Worm (Caenorhabditis elegans) whole organism, young adult: ENCODE results near the gene C01G10.17.

Experiments
- B0336.3 ChIP-seq: fragments of 200-800 bp; sonication (Bioruptor generic); IDR thresholded peaks from 2 replicates; pipeline ENCODE4 v1.3.6; 2022; ENCODE audit warnings: missing genetic modification characterization, missing compliant biosample characterization
- D2030.7 ChIP-seq: fragments of 200-800 bp; sonication (Bioruptor generic); IDR thresholded peaks from 2 replicates; pipeline ENCODE4 v1.3.6; 2022; ENCODE audit warnings: missing genetic modification reagents, missing genetic modification characterization, missing compliant biosample characterization
- F22D6.2 ChIP-seq: sonication (generic microtip); optimal IDR thresholded peaks from 2 replicates; lab custom pipeline; 2016; ENCODE audit warnings: mild to moderate bottlenecking, missing genetic modification characterization, missing compliant biosample characterization
- F37B4.10 ChIP-seq: fragments of 200-800 bp; sonication (Bioruptor generic); IDR thresholded peaks from 2 replicates; pipeline ENCODE4 v1.3.6; 2022; ENCODE audit warnings: missing genetic modification characterization, missing compliant biosample characterization
- F49E8.2 ChIP-seq: sonication (generic microtip); optimal IDR thresholded peaks from 3 replicates; lab custom pipeline; 2017; ENCODE audit warnings: missing genetic modification characterization, mild to moderate bottlenecking, missing compliant biosample characterization, antibody characterized with exemption, moderate library complexity; ENCODE audit not compliant: insufficient read depth
- K11D2.4 ChIP-seq: fragments of 200-800 bp; sonication (Bioruptor generic); IDR thresholded peaks from 2 replicates; pipeline ENCODE4 v1.3.6; 2022; ENCODE audit warnings: missing genetic modification reagents, missing genetic modification characterization, missing compliant biosample characterization
- T26A5.8 ChIP-seq: sonication (generic microtip); optimal IDR thresholded peaks from 2 replicates; lab custom pipeline; 2016; ENCODE audit warnings: missing genetic modification characterization, missing compliant biosample characterization
- ZK185.1 ChIP-seq: sonication (generic microtip); optimal IDR thresholded peaks from 2 replicates; lab custom pipeline; 2016; ENCODE audit warnings: mild to moderate bottlenecking, missing genetic modification characterization, missing compliant biosample characterization; ENCODE audit not compliant: poor library complexity, severe bottlenecking
- akir-1 ChIP-seq: fragments of 200-800 bp; sonication (Bioruptor generic); optimal IDR thresholded peaks from 2 replicates; lab custom pipeline; 2018; ENCODE audit warnings: mild to moderate bottlenecking, missing genetic modification characterization, moderate library complexity, missing compliant biosample characterization
- atf-7 ChIP-seq: sonication (generic microtip); optimal IDR thresholded peaks from 2 replicates; lab custom pipeline; 2017; ENCODE audit warnings: mild to moderate bottlenecking, missing genetic modification characterization, missing compliant biosample characterization
- attf-3 ChIP-seq: fragments of 200-800 bp; sonication (Bioruptor generic); conservative IDR thresholded peaks from 2 replicates; pipeline ENCODE4 v1.3.6; 2022; ENCODE audit warnings: missing genetic modification reagents, missing genetic modification characterization, missing compliant biosample characterization
- attf-6 ChIP-seq: fragments of 200-800 bp; sonication (Bioruptor generic); IDR thresholded peaks from 2 replicates; pipeline ENCODE4 v1.3.6; 2022; ENCODE audit warnings: missing genetic modification reagents, missing genetic modification characterization, missing compliant biosample characterization
- bed-1 ChIP-seq: fragments of 200-800 bp; sonication (Bioruptor generic); IDR thresholded peaks from 2 replicates; pipeline ENCODE4 v1.3.6; 2022; ENCODE audit warnings: missing genetic modification reagents, missing genetic modification characterization, missing compliant biosample characterization
- bed-2 ChIP-seq: fragments of 200-800 bp; sonication (Bioruptor generic); IDR thresholded peaks from 2 replicates; pipeline ENCODE4 v1.3.6; 2022; ENCODE audit warnings: missing genetic modification reagents, missing genetic modification characterization, missing compliant biosample characterization
- ceh-100 ChIP-seq: fragments of 200-800 bp; sonication (Bioruptor generic); IDR thresholded peaks from 2 replicates; pipeline ENCODE4 v1.3.6; 2022; ENCODE audit warnings: missing genetic modification reagents, missing genetic modification characterization, missing compliant biosample characterization
- ceh-40 ChIP-seq: fragments of 200-800 bp; sonication (Bioruptor generic); IDR thresholded peaks from 2 replicates; pipeline ENCODE4 v1.3.6; 2022; ENCODE audit warnings: missing genetic modification characterization, missing compliant biosample characterization
- ceh-58 ChIP-seq: fragments of 200-800 bp; sonication (Bioruptor generic); IDR thresholded peaks from 2 replicates; pipeline ENCODE4 v1.3.6; 2022; ENCODE audit warnings: missing genetic modification characterization, missing compliant biosample characterization
- ceh-91 ChIP-seq: fragments of 200-800 bp; sonication (Bioruptor generic); IDR thresholded peaks from 2 replicates; pipeline ENCODE4 v1.3.6; 2022; ENCODE audit warnings: missing genetic modification reagents, missing genetic modification characterization, missing compliant biosample characterization
- chd-7 ChIP-seq: sonication (generic microtip); optimal IDR thresholded peaks from 2 replicates; lab custom pipeline; 2016; ENCODE audit warnings: mild to moderate bottlenecking, missing genetic modification characterization, moderate library complexity, missing compliant biosample characterization
- efl-1 ChIP-seq: fragments of 150-350 bp; optimal IDR thresholded peaks from 2 replicates; lab custom pipeline; 2014; ENCODE audit warnings: missing biosample characterization, missing genetic modification reagents, missing genetic modification characterization
- ekl-4 ChIP-seq: fragments of 200-800 bp; sonication (Bioruptor generic); IDR thresholded peaks from 2 replicates; pipeline ENCODE4 v1.3.6; 2022; ENCODE audit warnings: missing genetic modification reagents, missing genetic modification characterization, missing compliant biosample characterization
- hlh-12 ChIP-seq: sonication (generic microtip); optimal IDR thresholded peaks from 2 replicates; lab custom pipeline; 2016; ENCODE audit warnings: missing genetic modification characterization, missing compliant biosample characterization
- hlh-26 ChIP-seq: fragments of 200-800 bp; sonication (Bioruptor generic); conservative IDR thresholded peaks from 2 replicates; pipeline ENCODE4 v1.3.6; 2022; ENCODE audit warnings: missing genetic modification reagents, missing genetic modification characterization, missing compliant biosample characterization
- hsf-1 ChIP-seq: fragments of 200-800 bp; sonication (Bioruptor generic); IDR thresholded peaks from 2 replicates; pipeline ENCODE4 v1.3.6; 2022; ENCODE audit warnings: missing genetic modification reagents, missing genetic modification characterization, missing compliant biosample characterization
- lsl-1 ChIP-seq: fragments of 200-800 bp; sonication (Bioruptor generic); optimal IDR thresholded peaks from 2 replicates; lab custom pipeline; 2018; ENCODE audit warnings: mild to moderate bottlenecking, missing genetic modification characterization, moderate library complexity, missing compliant biosample characterization
- lsy-27 ChIP-seq: sonication (generic microtip); optimal IDR thresholded peaks from 2 replicates; lab custom pipeline; 2017; ENCODE audit warnings: missing genetic modification characterization, mild to moderate bottlenecking, missing compliant biosample characterization, antibody characterized with exemption, missing genotype, borderline replicate concordance; ENCODE audit not compliant: insufficient read depth
- madf-10 ChIP-seq: sonication (generic microtip); optimal IDR thresholded peaks from 2 replicates; lab custom pipeline; 2016; ENCODE audit warnings: mild to moderate bottlenecking, missing genetic modification characterization, missing compliant biosample characterization
- madf-8 ChIP-seq: fragments of 200-800 bp; sonication (Bioruptor generic); conservative IDR thresholded peaks from 2 replicates; pipeline ENCODE4 v1.3.6; 2022; ENCODE audit warnings: missing genetic modification reagents, missing genetic modification characterization, missing compliant biosample characterization
- mes-4 ChIP-seq: sonication (generic microtip); optimal IDR thresholded peaks from 2 replicates; lab custom pipeline; 2016; ENCODE audit warnings: missing genotype, missing genetic modification characterization, missing compliant biosample characterization
- mxl-1 ChIP-seq: sonication (generic microtip); optimal IDR thresholded peaks from 2 replicates; lab custom pipeline; 2016; ENCODE audit warnings: missing genetic modification characterization, missing compliant biosample characterization
- nfya-1 ChIP-seq: sonication (generic microtip); optimal IDR thresholded peaks from 2 replicates; lab custom pipeline; 2017; ENCODE audit warnings: antibody characterized with exemption, missing compliant biosample characterization, missing genetic modification characterization, borderline replicate concordance; ENCODE audit not compliant: insufficient read depth
- nhr-120 ChIP-seq: fragments of 200-800 bp; sonication (Bioruptor generic); IDR thresholded peaks from 2 replicates; pipeline ENCODE4 v1.3.6; 2022; ENCODE audit warnings: missing genetic modification characterization, missing compliant biosample characterization
- nhr-27 ChIP-seq: fragments of 200-800 bp; sonication (Bioruptor generic); optimal IDR thresholded peaks from 2 replicates; lab custom pipeline; 2018; ENCODE audit warnings: mild to moderate bottlenecking, missing genetic modification characterization, moderate library complexity, missing compliant biosample characterization
- pha-4 ChIP-seq: fragments of 150-350 bp; sonication (generic microtip); optimal IDR thresholded peaks from 2 replicates; lab custom pipeline; 2014; ENCODE audit warnings: missing biosample characterization, missing genetic modification reagents, missing genetic modification characterization
- repo-1 ChIP-seq: sonication (generic microtip); optimal IDR thresholded peaks from 2 replicates; lab custom pipeline; 2017; ENCODE audit warnings: mild to moderate bottlenecking, missing genetic modification characterization, missing compliant biosample characterization
- rpc-1 ChIP-seq, 2 experiments: fragments of 150-350 bp in 1 of 2; sonication (generic microtip) in 1 of 2; optimal IDR thresholded peaks; 2 replicates each; lab custom pipeline; 2014 to 2018; ENCODE audit warnings: missing biosample characterization in 1 of 2, missing genetic modification characterization in 1 of 2, missing genetic modification reagents in 1 of 2, missing genotype in 1 of 2
- sdz-38 ChIP-seq: sonication (generic microtip); optimal IDR thresholded peaks from 2 replicates; lab custom pipeline; 2016; ENCODE audit warnings: missing genotype, missing genetic modification characterization, missing compliant biosample characterization
- snpc-1.3 ChIP-seq: sonication (generic microtip); optimal IDR thresholded peaks from 2 replicates; lab custom pipeline; 2017; ENCODE audit warnings: missing genetic modification characterization, mild to moderate bottlenecking, missing compliant biosample characterization, antibody characterized with exemption, moderate library complexity, missing genotype, missing genetic modification reagents; ENCODE audit not compliant: insufficient read depth
- snpc-3.4 ChIP-seq: sonication (generic microtip); optimal IDR thresholded peaks from 2 replicates; lab custom pipeline; 2017; ENCODE audit warnings: missing genetic modification characterization, mild to moderate bottlenecking, missing compliant biosample characterization, antibody characterized with exemption, moderate library complexity, missing genotype, missing genetic modification reagents
- snpc-4 ChIP-seq, 5 experiments: fragments of 150-350 bp in 1 of 5; sonication (generic microtip) in 4 of 5; optimal IDR thresholded peaks; 2 replicates each; lab custom pipeline; 2014 to 2018; ENCODE audit warnings: missing genetic modification characterization in 5 of 5, missing biosample characterization in 3 of 5, antibody characterized with exemption in 2 of 5, mild to moderate bottlenecking in 2 of 5, missing compliant biosample characterization in 2 of 5, missing genotype in 2 of 5, moderate library complexity in 2 of 5, missing genetic modification reagents in 1 of 5
- sptf-2 ChIP-seq: fragments of 200-800 bp; sonication (Bioruptor generic); optimal IDR thresholded peaks from 2 replicates; lab custom pipeline; 2018; ENCODE audit warnings: mild to moderate bottlenecking, missing genetic modification characterization, missing compliant biosample characterization
- tbp1 ChIP-seq: fragments of 200-800 bp; sonication (Bioruptor generic); optimal IDR thresholded peaks from 2 replicates; lab custom pipeline; 2018; ENCODE audit warnings: mild to moderate bottlenecking, missing genetic modification characterization, missing compliant biosample characterization
- unc-130 ChIP-seq: sonication (generic microtip); optimal IDR thresholded peaks from 2 replicates; lab custom pipeline; 2016; ENCODE audit warnings: missing genetic modification reagents, missing genetic modification characterization, missing compliant biosample characterization
- zfh-2 ChIP-seq: fragments of 200-800 bp; sonication (Bioruptor generic); conservative IDR thresholded peaks from 2 replicates; pipeline ENCODE4 v1.3.6; 2022; ENCODE audit warnings: missing genetic modification reagents, missing genetic modification characterization, missing compliant biosample characterization
- zim-3 ChIP-seq: sonication (generic microtip); optimal IDR thresholded peaks from 2 replicates; lab custom pipeline; 2017; ENCODE audit warnings: mild to moderate bottlenecking, missing genetic modification characterization, moderate library complexity, missing compliant biosample characterization
- ztf-18 ChIP-seq: sonication (generic microtip); optimal IDR thresholded peaks from 2 replicates; lab custom pipeline; 2016; ENCODE audit warnings: missing genotype, mild to moderate bottlenecking, missing genetic modification characterization, missing compliant biosample characterization
- ztf-3 ChIP-seq: fragments of 200-800 bp; sonication (Bioruptor generic); optimal IDR thresholded peaks from 2 replicates; lab custom pipeline; 2018; ENCODE audit warnings: mild to moderate bottlenecking, missing genetic modification characterization, missing compliant biosample characterization
- ztf-6 ChIP-seq: fragments of 200-800 bp; sonication (Bioruptor generic); IDR thresholded peaks from 2 replicates; pipeline ENCODE4 v1.3.6; 2022; ENCODE audit warnings: missing genetic modification reagents, missing genetic modification characterization, missing compliant biosample characterization

Gene C01G10.17

ce11 chrV:15083659-15084058, 6.9 kb upstream of the C01G10.17 start (continued):
- TF ChIP-seq tbp1 (GFP tag; lab: Kevin White, UChicago) = peak; percentile 53
- TF ChIP-seq zfh-2 (GFP tag; lab: Robert Waterston, UW) = no peak
- no peak for TF ChIP-seq akir-1 (GFP tag; lab: Kevin White, UChicago)
- no peak for TF ChIP-seq nhr-27 (tag; lab: Kevin White, UChicago)
- peak; percentile 30 for TF ChIP-seq lsl-1 (GFP tag; lab: Kevin White, UChicago)
- no peak for TF ChIP-seq mes-4 (tag; lab: Kevin White, UChicago)
- TF ChIP-seq F37B4.10 (GFP tag; lab: Robert Waterston, UW) = no peak
- TF ChIP-seq F22D6.2 (tag; lab: Kevin White, UChicago) = no peak
- TF ChIP-seq bed-2 (GFP tag; lab: Robert Waterston, UW) = no peak
- TF ChIP-seq K11D2.4 = no peak
- TF ChIP-seq ceh-100 (GFP tag; lab: Robert Waterston, UW) = no peak
- TF ChIP-seq rpc-1 (optimal IDR thresholded peaks at IDR 0.05; lab: Kevin White, UChicago) = no peak
- no peak for TF ChIP-seq rpc-1 (tag; optimal IDR thresholded peaks at IDR 0.05; lab: Kevin White, UChicago)
- peak; percentile 82 for TF ChIP-seq B0336.3 (GFP tag; lab: Robert Waterston, UW)
- TF ChIP-seq ztf-6 (GFP tag; lab: Robert Waterston, UW) = no peak
- no peak for TF ChIP-seq snpc-1.3
- no peak for TF ChIP-seq efl-1 (GFP tag; lab: Kevin White, UChicago)
- TF ChIP-seq snpc-4 (GFP tag; optimal IDR thresholded peaks at IDR 0.05; lab: Kevin White, UChicago) = no peak
- peak in 1 of 4 experiments; percentile 28 for TF ChIP-seq snpc-4 (tag; optimal IDR thresholded peaks at IDR 0.05; lab: Kevin White, UChicago)
- peak; percentile 30 for TF ChIP-seq ZK185.1 (tag; lab: Kevin White, UChicago)
- peak; percentile 71 for TF ChIP-seq repo-1
- no peak for TF ChIP-seq bed-1 (GFP tag; lab: Robert Waterston, UW)
- TF ChIP-seq T26A5.8 (tag; lab: Kevin White, UChicago) = no peak
- no peak for TF ChIP-seq ztf-18 (tag; lab: Kevin White, UChicago)
- TF ChIP-seq attf-3 (GFP tag; lab: Robert Waterston, UW) = no peak
- no peak for TF ChIP-seq nhr-120 (GFP tag; lab: Robert Waterston, UW)
- TF ChIP-seq atf-7 (tag; lab: Kevin White, UChicago) = peak; percentile 18
- TF ChIP-seq D2030.7 (GFP tag; lab: Robert Waterston, UW) = peak; percentile 45
- TF ChIP-seq hlh-26 = no peak
- no peak for TF ChIP-seq nfya-1
- TF ChIP-seq sptf-2 (GFP tag; lab: Kevin White, UChicago) = no peak
- no peak for TF ChIP-seq ceh-58 (GFP tag; lab: Robert Waterston, UW)
- TF ChIP-seq ekl-4 = peak; percentile 58
- TF ChIP-seq attf-6 = peak; percentile 57
- no peak for TF ChIP-seq hlh-12
- TF ChIP-seq ceh-91 (GFP tag; lab: Robert Waterston, UW) = no peak
- TF ChIP-seq madf-10 (tag; lab: Kevin White, UChicago) = no peak
- TF ChIP-seq pha-4 (tag; lab: Kevin White, UChicago) = no peak
- TF ChIP-seq hsf-1 (GFP tag; lab: Robert Waterston, UW) = peak; percentile 75
- no peak for TF ChIP-seq ztf-3 (GFP tag; lab: Kevin White, UChicago)
- no peak for TF ChIP-seq sdz-38
- TF ChIP-seq mxl-1 (tag; lab: Kevin White, UChicago) = no peak
- TF ChIP-seq lsy-27 = no peak
- TF ChIP-seq chd-7 (tag; lab: Kevin White, UChicago) = peak; percentile 57
- TF ChIP-seq snpc-3.4 (tag; lab: Kevin White, UChicago) = no peak
- TF ChIP-seq F49E8.2 (tag; lab: Kevin White, UChicago) = no peak
- peak; percentile 33 for TF ChIP-seq zim-3 (tag; lab: Kevin White, UChicago)
- no peak for TF ChIP-seq unc-130 (GFP tag; lab: Kevin White, UChicago)
- TF ChIP-seq madf-8 (GFP tag; lab: Robert Waterston, UW) = no peak
- no peak for TF ChIP-seq ceh-40
